Worm (Caenorhabditis elegans) whole organism, late embryonic: ENCODE measurements around the gene C14B4.2.

Experiments
- C08G9.2 ChIP-seq: sonication (generic microtip); optimal IDR thresholded peaks from 2 replicates; lab custom pipeline; 2016; ENCODE audit warnings: mild to moderate bottlenecking, missing genetic modification characterization, moderate library complexity, missing compliant biosample characterization
- T23F11.4 ChIP-seq: fragments of 200-800 bp; sonication (Bioruptor generic); optimal IDR thresholded peaks from 2 replicates; lab custom pipeline; 2018; ENCODE audit warnings: mild to moderate bottlenecking, missing genetic modification characterization, missing compliant biosample characterization
- Y22D7AL.16 ChIP-seq: sonication (generic microtip); optimal IDR thresholded peaks from 2 replicates; lab custom pipeline; 2016; ENCODE audit warnings: missing genetic modification characterization, missing compliant biosample characterization
- ahr-1 ChIP-seq: sonication (generic microtip); optimal IDR thresholded peaks from 2 replicates; lab custom pipeline; 2016; ENCODE audit warnings: missing genetic modification characterization, missing compliant biosample characterization
- ama-1 ChIP-seq: fragments of 150-350 bp; optimal IDR thresholded peaks from 2 replicates; lab custom pipeline; 2014
- ceh-18 ChIP-seq: sonication (generic microtip); optimal IDR thresholded peaks from 2 replicates; lab custom pipeline; 2016; ENCODE audit warnings: missing genetic modification characterization, missing compliant biosample characterization
- ceh-2 ChIP-seq: sonication (generic microtip); optimal IDR thresholded peaks from 2 replicates; lab custom pipeline; 2016; ENCODE audit warnings: missing genotype, missing genetic modification characterization, missing compliant biosample characterization
- ceh-22 ChIP-seq: sonication (generic microtip); optimal IDR thresholded peaks from 2 replicates; lab custom pipeline; 2017; ENCODE audit warnings: missing biosample characterization, missing genetic modification characterization
- ceh-24 ChIP-seq: sonication (generic microtip); optimal IDR thresholded peaks from 2 replicates; lab custom pipeline; 2016; ENCODE audit warnings: mild to moderate bottlenecking, missing genetic modification characterization, missing compliant biosample characterization
- ceh-30 ChIP-seq: fragments of 150-350 bp; optimal IDR thresholded peaks from 2 replicates; lab custom pipeline; 2014; ENCODE audit warnings: missing biosample characterization, missing genetic modification characterization
- ceh-31 ChIP-seq: sonication (generic microtip); optimal IDR thresholded peaks from 2 replicates; lab custom pipeline; 2016; ENCODE audit warnings: missing genetic modification characterization, missing compliant biosample characterization
- ceh-34 ChIP-seq: sonication (generic microtip); optimal IDR thresholded peaks from 2 replicates; lab custom pipeline; 2016; ENCODE audit warnings: mild to moderate bottlenecking, missing genetic modification characterization, missing compliant biosample characterization
- ceh-48 ChIP-seq: sonication (generic microtip); optimal IDR thresholded peaks from 2 replicates; lab custom pipeline; 2016; ENCODE audit warnings: missing genetic modification characterization, inconsistent platforms, missing compliant biosample characterization
- ceh-6 ChIP-seq: fragments of 200-800 bp; sonication (Bioruptor generic); optimal IDR thresholded peaks from 2 replicates; lab custom pipeline; 2018; ENCODE audit warnings: mild to moderate bottlenecking, missing genetic modification characterization, missing compliant biosample characterization
- che-1 ChIP-seq: sonication (generic microtip); optimal IDR thresholded peaks from 2 replicates; lab custom pipeline; 2016; ENCODE audit warnings: mild to moderate bottlenecking, missing genetic modification characterization, missing compliant biosample characterization
- fkh-6 ChIP-seq: sonication (generic microtip); optimal IDR thresholded peaks from 2 replicates; lab custom pipeline; 2016; ENCODE audit warnings: missing genetic modification characterization, missing compliant biosample characterization
- hlh-15 ChIP-seq: sonication (generic microtip); optimal IDR thresholded peaks from 2 replicates; lab custom pipeline; 2016; ENCODE audit warnings: missing genetic modification characterization, missing compliant biosample characterization
- hlh-6 ChIP-seq: sonication (generic microtip); optimal IDR thresholded peaks from 2 replicates; lab custom pipeline; 2016; ENCODE audit warnings: missing genotype, missing genetic modification characterization, missing compliant biosample characterization
- lim-6 ChIP-seq: sonication (generic microtip); optimal IDR thresholded peaks from 2 replicates; lab custom pipeline; 2016; ENCODE audit warnings: missing genetic modification characterization, missing compliant biosample characterization
- nfya-1 ChIP-seq: sonication (generic microtip); optimal IDR thresholded peaks from 2 replicates; lab custom pipeline; 2017; ENCODE audit warnings: missing genetic modification characterization, mild to moderate bottlenecking, missing compliant biosample characterization, antibody characterized with exemption, moderate library complexity
- odd-2 ChIP-seq: sonication (generic microtip); optimal IDR thresholded peaks from 2 replicates; lab custom pipeline; 2017; ENCODE audit warnings: antibody characterized with exemption, mild to moderate bottlenecking, missing genetic modification characterization, missing compliant biosample characterization
- pax-1 ChIP-seq: fragments of 150-350 bp; optimal IDR thresholded peaks from 2 replicates; lab custom pipeline; 2014; ENCODE audit warnings: missing biosample characterization, missing genetic modification characterization
- pha-2 ChIP-seq: sonication (generic microtip); optimal IDR thresholded peaks from 2 replicates; lab custom pipeline; 2017; ENCODE audit warnings: mild to moderate bottlenecking, missing genetic modification characterization, missing compliant biosample characterization
- pha-4 ChIP-seq: fragments of 150-350 bp; optimal IDR thresholded peaks from 2 replicates; lab custom pipeline; 2018; ENCODE audit warnings: missing biosample characterization, missing genetic modification reagents, missing genetic modification characterization
- pqm-1 ChIP-seq: sonication (generic microtip); optimal IDR thresholded peaks from 2 replicates; lab custom pipeline; 2016; ENCODE audit warnings: missing genetic modification characterization, missing compliant biosample characterization
- pros-1 ChIP-seq: fragments of 150-350 bp; optimal IDR thresholded peaks from 2 replicates; lab custom pipeline; 2014; ENCODE audit warnings: missing biosample characterization, missing genetic modification reagents, missing genetic modification characterization
- ref-2 ChIP-seq: sonication (generic microtip); optimal IDR thresholded peaks from 2 replicates; lab custom pipeline; 2016; ENCODE audit warnings: missing genetic modification characterization, missing compliant biosample characterization
- rnt-1 ChIP-seq: sonication (generic microtip); optimal IDR thresholded peaks from 2 replicates; lab custom pipeline; 2016; ENCODE audit warnings: missing genetic modification characterization, missing compliant biosample characterization
- sox-2 ChIP-seq: fragments of 200-800 bp; sonication (Bioruptor generic); IDR thresholded peaks from 2 replicates; pipeline ENCODE4 v1.3.6; 2022; ENCODE audit warnings: missing genetic modification reagents, missing genetic modification characterization, missing compliant biosample characterization
- syd-9 ChIP-seq: sonication (generic microtip); optimal IDR thresholded peaks from 2 replicates; lab custom pipeline; 2016; ENCODE audit warnings: mild to moderate bottlenecking, missing genetic modification characterization, moderate library complexity, missing compliant biosample characterization
- tbx-7 ChIP-seq: sonication (generic microtip); optimal IDR thresholded peaks from 2 replicates; lab custom pipeline; 2016; ENCODE audit warnings: missing genotype, missing genetic modification characterization, missing compliant biosample characterization
- unc-86 ChIP-seq: sonication (generic microtip); optimal IDR thresholded peaks from 2 replicates; lab custom pipeline; 2016; ENCODE audit warnings: missing genetic modification characterization, missing compliant biosample characterization
- zip-5 ChIP-seq: sonication (generic microtip); optimal IDR thresholded peaks from 2 replicates; lab custom pipeline; 2016; ENCODE audit warnings: missing genetic modification characterization, missing compliant biosample characterization
- ztf-16 ChIP-seq: sonication (generic microtip); optimal IDR thresholded peaks from 2 replicates; lab custom pipeline; 2017; ENCODE audit warnings: missing genetic modification characterization, missing compliant biosample characterization

The C14B4.2 gene

ce11 chrV:19337333-19337732, 25.1 kb downstream of the C14B4.2 start:
- TF ChIP-seq ceh-48 (tag; lab: Kevin White, UChicago) (peak; percentile 11), pax-1 (tag; lab: Kevin White, UChicago) (no peak)
- TF ChIP-seq, all 69 proteins: peak for 1

- TF ChIP-seq ceh-48 (tag; lab: Kevin White, UChicago) (no peak), che-1 (tag; lab: Kevin White, UChicago) (no peak), pros-1 (tag; lab: Kevin White, UChicago) (no peak), ceh-24 (no peak), C08G9.2 (tag; lab: Kevin White, UChicago) (no peak), ahr-1 (no peak), ama-1 (lab: Kevin White, UChicago) (no peak), syd-9 (tag; lab: Kevin White, UChicago) (no peak), odd-2 (tag; lab: Kevin White, UChicago) (no peak), rnt-1 (tag; lab: Kevin White, UChicago) (no peak)
These were observed 33.2 kb downstream of the C14B4.2 start, which contains the start of gene fbxb-65 for ce11 chrV:19329263-19329662. TSS of gene fbxb-65 (plus strand) at chrV:19329563.

- TF ChIP-seq pros-1 (tag; lab: Kevin White, UChicago) (no peak), odd-2 (tag; lab: Kevin White, UChicago) (no peak), hlh-15 (tag; lab: Kevin White, UChicago) (no peak), ceh-30 (no peak), unc-86 (tag; lab: Kevin White, UChicago) (no peak), hlh-6 (tag; lab: Kevin White, UChicago) (no peak)
These were observed 37.0 kb downstream of the C14B4.2 start for ce11 chrV:19325436-19325835.

- TF ChIP-seq tbx-7 (tag; lab: Kevin White, UChicago): no peak
- no peak for TF ChIP-seq Y22D7AL.16 (tag; lab: Kevin White, UChicago)
- TF ChIP-seq nfya-1: no peak
- TF ChIP-seq lim-6 (tag; lab: Kevin White, UChicago): no peak
- TF ChIP-seq pha-2 (tag; lab: Kevin White, UChicago): no peak
- TF ChIP-seq pqm-1 (tag; lab: Kevin White, UChicago): no peak
- no peak for TF ChIP-seq zip-5 (tag; lab: Kevin White, UChicago)
- TF ChIP-seq ref-2: no peak
- no peak for TF ChIP-seq ceh-22 (tag; lab: Kevin White, UChicago)
- TF ChIP-seq ceh-18 (tag; lab: Kevin White, UChicago): no peak
- no peak for TF ChIP-seq ztf-16 (tag; lab: Kevin White, UChicago)
- TF ChIP-seq pha-4: no peak
- no peak for TF ChIP-seq fkh-6 (tag; lab: Kevin White, UChicago)
- TF ChIP-seq T23F11.4: no peak
- TF ChIP-seq ceh-2 (tag; lab: Kevin White, UChicago): no peak
- TF ChIP-seq odd-2 (tag; lab: Kevin White, UChicago): no peak
- no peak for TF ChIP-seq ama-1 (lab: Kevin White, UChicago)
- TF ChIP-seq ceh-31 (tag; lab: Kevin White, UChicago): no peak
These were observed 40.1 kb downstream of the C14B4.2 start, which contains the start of gene C43D7.4 for ce11 chrV:19322387-19322786. TSS of gene C43D7.4 (minus strand) at chrV:19322487.

ce11 chrV:19320385-19320784, 42.1 kb downstream of the C14B4.2 start, which contains the start of gene sdz-6:
TSS of gene sdz-6 (plus strand) at chrV:19320613.
- no peak for TF ChIP-seq ceh-34
- no peak for TF ChIP-seq ref-2
- no peak for TF ChIP-seq pqm-1 (tag; lab: Kevin White, UChicago)
- no peak for TF ChIP-seq sox-2
- TF ChIP-seq hlh-15 (tag; lab: Kevin White, UChicago): no peak
- no peak for TF ChIP-seq ceh-6
